Worm (Caenorhabditis elegans) whole organism, midembryonic: ENCODE data around the gene K02D10.2.

Experiments used
- T22C8.4 ChIP-seq: fragments of 200-800 bp; sonication (Bioruptor generic); IDR thresholded peaks from 2 replicates; pipeline ENCODE4 v1.3.6; 2022; ENCODE audit warnings: missing genetic modification characterization, missing compliant biosample characterization
- cog-1 ChIP-seq: sonication (generic microtip); optimal IDR thresholded peaks from 2 replicates; lab custom pipeline; 2016; ENCODE audit warnings: missing genetic modification characterization, missing compliant biosample characterization
- flt-1 ChIP-seq: fragments of 200-800 bp; sonication (Bioruptor generic); IDR thresholded peaks from 2 replicates; pipeline ENCODE4 v1.3.6; 2022; ENCODE audit warnings: missing genetic modification characterization, missing compliant biosample characterization
- klf-2 ChIP-seq: fragments of 200-800 bp; sonication (Bioruptor generic); conservative IDR thresholded peaks from 2 replicates; pipeline ENCODE4 v1.3.6; 2022; ENCODE audit warnings: missing genetic modification reagents, missing genetic modification characterization, missing compliant biosample characterization
- med-1 ChIP-seq: sonication (generic microtip); optimal IDR thresholded peaks from 2 replicates; lab custom pipeline; 2017; ENCODE audit warnings: missing genetic modification characterization, mild to moderate bottlenecking, missing compliant biosample characterization, antibody characterized with exemption, missing genetic modification reagents; ENCODE audit not compliant: insufficient read depth
- ref-1 ChIP-seq: fragments of 200-800 bp; sonication (Bioruptor generic); conservative IDR thresholded peaks from 2 replicates; pipeline ENCODE4 v1.3.6; 2022; ENCODE audit warnings: missing genetic modification reagents, missing genetic modification characterization, missing compliant biosample characterization
- tab-1 ChIP-seq: fragments of 200-800 bp; sonication (Bioruptor generic); IDR thresholded peaks from 2 replicates; pipeline ENCODE4 v1.3.6; 2022; ENCODE audit warnings: missing genetic modification characterization, missing compliant biosample characterization
- ztf-23 ChIP-seq: fragments of 200-800 bp; sonication (Bioruptor generic); IDR thresholded peaks from 2 replicates; pipeline ENCODE4 v1.3.6; 2022; ENCODE audit warnings: missing genetic modification reagents, missing genetic modification characterization, missing compliant biosample characterization
- ztf-29 ChIP-seq: fragments of 200-800 bp; sonication (Bioruptor generic); IDR thresholded peaks from 2 replicates; pipeline ENCODE4 v1.3.6; 2022; ENCODE audit warnings: missing genetic modification reagents, missing genetic modification characterization, missing compliant biosample characterization

K02D10.2 gene

ce11 chrIII:8739786-8740185 lies 31.3 kb downstream of the K02D10.2 start:
- TF ChIP-seq T22C8.4 (GFP tag; lab: Robert Waterston, UW) (no peak), cog-1 (tag; lab: Kevin White, UChicago) (no peak), klf-2 (no peak), ref-1 (GFP tag; lab: Robert Waterston, UW) (no peak), ztf-23 (no peak), med-1 (GFP tag; lab: Kevin White, UChicago) (no peak), tab-1 (no peak), ztf-29 (no peak)

ce11 chrIII:8739126-8739525 lies 31.9 kb downstream of the K02D10.2 start:
- no peak for TF ChIP-seq ztf-23
- TF ChIP-seq T22C8.4 (GFP tag; lab: Robert Waterston, UW): no peak
- no peak for TF ChIP-seq cog-1 (tag; lab: Kevin White, UChicago)
- TF ChIP-seq ref-1 (GFP tag; lab: Robert Waterston, UW): no peak
- TF ChIP-seq med-1 (GFP tag; lab: Kevin White, UChicago): no peak
- no peak for TF ChIP-seq ztf-29

ce11 chrIII:8738289-8738688 lies 32.8 kb downstream of the K02D10.2 start:
- TF ChIP-seq klf-2 (no peak), flt-1 (GFP tag; lab: Robert Waterston, UW) (no peak), ztf-29 (no peak), T22C8.4 (GFP tag; lab: Robert Waterston, UW) (no peak), cog-1 (tag; lab: Kevin White, UChicago) (no peak), tab-1 (no peak), ztf-23 (no peak), med-1 (GFP tag; lab: Kevin White, UChicago) (no peak), ref-1 (GFP tag; lab: Robert Waterston, UW) (no peak)

- TF ChIP-seq tab-1: no peak
- TF ChIP-seq ref-1 (GFP tag; lab: Robert Waterston, UW): no peak
- TF ChIP-seq ztf-29: no peak
- TF ChIP-seq flt-1 (GFP tag; lab: Robert Waterston, UW): no peak
- no peak for TF ChIP-seq cog-1 (tag; lab: Kevin White, UChicago)
- no peak for TF ChIP-seq med-1 (GFP tag; lab: Kevin White, UChicago)
- TF ChIP-seq klf-2: no peak
- no peak for TF ChIP-seq T22C8.4 (GFP tag; lab: Robert Waterston, UW)
- TF ChIP-seq ztf-23: no peak
Observed at ce11 chrIII:8737391-8737790, 33.7 kb downstream of the K02D10.2 start.

ce11 chrIII:8734327-8734885 lies 36.7 kb downstream of the K02D10.2 start:
- no peak for TF ChIP-seq ztf-29
- TF ChIP-seq klf-2: no peak
- no peak for TF ChIP-seq ztf-23
- peak; percentile 59 for TF ChIP-seq flt-1 (GFP tag; lab: Robert Waterston, UW)

- TF ChIP-seq klf-2: no peak
- no peak for TF ChIP-seq cog-1 (tag; lab: Kevin White, UChicago)
- TF ChIP-seq T22C8.4 (GFP tag; lab: Robert Waterston, UW): no peak
- TF ChIP-seq ref-1 (GFP tag; lab: Robert Waterston, UW): no peak
- no peak for TF ChIP-seq ztf-29
- TF ChIP-seq tab-1: no peak
- TF ChIP-seq flt-1 (GFP tag; lab: Robert Waterston, UW): no peak
- TF ChIP-seq med-1 (GFP tag; lab: Kevin White, UChicago): no peak
- no peak for TF ChIP-seq ztf-23
Observed at ce11 chrIII:8733667-8734066, 37.4 kb downstream of the K02D10.2 start.

ce11 chrIII:8733237-8733636 lies 37.8 kb downstream of the K02D10.2 start:
- TF ChIP-seq klf-2 (no peak), T22C8.4 (GFP tag; lab: Robert Waterston, UW) (no peak), ztf-29 (no peak)

- TF ChIP-seq ztf-23 (no peak), med-1 (GFP tag; lab: Kevin White, UChicago) (no peak), T22C8.4 (GFP tag; lab: Robert Waterston, UW) (no peak), tab-1 (no peak), ztf-29 (no peak), flt-1 (GFP tag; lab: Robert Waterston, UW) (no peak), ref-1 (GFP tag; lab: Robert Waterston, UW) (no peak), klf-2 (no peak), cog-1 (tag; lab: Kevin White, UChicago) (no peak)
Observed at ce11 chrIII:8731973-8732372, 39.1 kb downstream of the K02D10.2 start.

ce11 chrIII:8731310-8731709 lies 39.8 kb downstream of the K02D10.2 start, which contains the start of gene ZK370.4:
ZK370.4 (minus strand) TSS chrIII:8731410.
- no peak for TF ChIP-seq med-1 (GFP tag; lab: Kevin White, UChicago)

ce11 chrIII:8726019-8726894 lies 44.8 kb downstream of the K02D10.2 start:
- TF ChIP-seq T22C8.4 (GFP tag; lab: Robert Waterston, UW) (no peak), cog-1 (tag; lab: Kevin White, UChicago) (no peak)

- TF ChIP-seq tab-1 (no peak), med-1 (GFP tag; lab: Kevin White, UChicago) (no peak), T22C8.4 (GFP tag; lab: Robert Waterston, UW) (no peak), cog-1 (tag; lab: Kevin White, UChicago) (no peak), ztf-23 (no peak), ztf-29 (no peak), klf-2 (no peak), flt-1 (GFP tag; lab: Robert Waterston, UW) (no peak), ref-1 (GFP tag; lab: Robert Waterston, UW) (no peak)
Observed at ce11 chrIII:8725224-8725623, 45.8 kb downstream of the K02D10.2 start.
